Worm (Caenorhabditis elegans) whole organism, L2 larva: ENCODE results near the gene R11G1.1.

ENCODE experiments used
- ama-1 ChIP-seq: fragments of 150-350 bp; optimal IDR thresholded peaks from 2 replicates; lab custom pipeline; 2018; ENCODE audit warnings: inconsistent platforms
- lin-13 ChIP-seq: fragments of 150-350 bp; optimal IDR thresholded peaks from 2 replicates; lab custom pipeline; 2014; ENCODE audit warnings: missing biosample characterization, missing genetic modification reagents, missing genetic modification characterization
- mdl-1 ChIP-seq, 2 experiments: fragments of 150-350 bp in 1 of 2; sonication (generic microtip) in 1 of 2; optimal IDR thresholded peaks; 2 replicates each; lab custom pipeline; 2017; ENCODE audit warnings: missing biosample characterization in 2 of 2, missing genetic modification characterization in 2 of 2
- nhr-12 ChIP-seq: fragments of 150-350 bp; optimal IDR thresholded peaks from 2 replicates; lab custom pipeline; 2014; ENCODE audit warnings: missing biosample characterization, missing genetic modification characterization
- nhr-237 ChIP-seq: fragments of 150-350 bp; optimal IDR thresholded peaks from 2 replicates; lab custom pipeline; 2014; ENCODE audit warnings: missing biosample characterization, missing genetic modification characterization
- unc-55 ChIP-seq: fragments of 150-350 bp; sonication (generic microtip); optimal IDR thresholded peaks from 3 replicates; lab custom pipeline; 2014; ENCODE audit warnings: missing biosample characterization, missing genetic modification reagents, missing genetic modification characterization

DNA sequence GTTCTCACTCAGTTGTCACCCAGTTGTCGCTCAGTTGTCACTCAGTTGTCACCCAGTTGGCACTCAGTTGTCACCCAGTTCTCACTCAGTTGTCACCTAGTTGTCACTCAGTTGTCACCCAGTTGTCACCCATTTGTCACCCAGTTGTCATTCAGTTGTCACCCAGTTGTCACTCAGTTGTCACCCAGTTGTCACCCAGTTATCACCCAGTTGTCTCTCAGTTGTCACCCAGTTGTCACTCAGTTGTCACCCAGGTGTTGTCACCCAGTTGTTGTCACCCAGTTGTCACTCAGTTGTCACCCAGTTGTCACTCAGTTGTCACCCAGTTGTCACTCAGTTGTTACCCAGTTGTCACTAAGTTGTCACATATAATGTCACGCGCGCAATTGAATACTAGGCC is 27.7 kb upstream of the R11G1.1 start:
- no peak for TF ChIP-seq ama-1 (lab: Kevin White, UChicago)
- no peak for TF ChIP-seq unc-55
- TF ChIP-seq nhr-237: no peak
- no peak for TF ChIP-seq mdl-1 (tag; optimal IDR thresholded peaks at IDR 0.05; lab: Kevin White, UChicago)
- no peak for TF ChIP-seq nhr-12
- no peak for TF ChIP-seq lin-13 (GFP tag; lab: Kevin White, UChicago)
